Worm (Caenorhabditis elegans): ENCODE measurements around the gene lelo-1.

DNA sequence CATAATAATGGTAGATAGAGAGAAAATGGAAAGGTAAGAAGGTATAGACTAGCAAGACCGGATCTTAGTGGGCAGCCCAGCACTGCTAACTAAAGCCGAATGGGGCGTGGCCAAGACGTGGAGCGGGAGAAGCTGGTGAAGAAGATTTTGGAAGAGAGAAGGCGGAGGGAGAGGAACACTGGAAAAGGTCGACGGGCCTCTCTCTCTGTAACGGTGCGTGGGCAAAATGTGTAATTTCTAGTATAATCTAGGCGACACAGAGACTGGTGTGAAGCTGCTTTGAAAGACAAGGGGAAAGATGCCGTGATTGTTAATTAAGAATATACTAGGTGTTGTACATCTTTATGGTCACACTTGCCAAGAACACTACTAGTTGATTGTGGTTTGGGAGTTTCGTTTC is 9.9 kb downstream of the lelo-1 start, which contains the start of gene F13H8.5:
- no peak for TF ChIP-seq pqm-1 (tag; optimal IDR thresholded peaks at IDR 0.05)
- TF ChIP-seq nhr-43 (tag; optimal IDR thresholded peaks at IDR 0.05; ENCODE audit: poor library complexity, severe bottlenecking) = no peak

Measured in whole organism, L3 larva.